Fruit fly (Drosophila melanogaster) whole organism, embryonic: Measurements from ENCODE around the gene M6.
A peak's percentile ranks its signal among the peaks of the same experiment; 100 is the strongest.

ENCODE experiments used
- Abd-B ChIP-seq: fragments of 200-800 bp; sonication (Bioruptor generic); optimal IDR thresholded peaks from 2 replicates; lab custom pipeline; 2018; ENCODE audit warnings: missing biosample characterization, mild to moderate bottlenecking, missing genetic modification characterization, moderate library complexity
- Adf1 ChIP-seq: fragments of 200-800 bp; sonication (Bioruptor generic); IDR thresholded peaks from 2 replicates; pipeline ENCODE4 v1.3.6; 2022; ENCODE audit warnings: missing biosample characterization, missing genetic modification characterization
- Bgb ChIP-seq: fragments of 200-800 bp; sonication (Bioruptor generic); IDR thresholded peaks from 2 replicates; pipeline ENCODE4 v1.3.6; 2022; ENCODE audit warnings: missing biosample characterization, missing genetic modification characterization; ENCODE audit not compliant: partially characterized antibody
- CG1024 ChIP-seq: fragments of 200-800 bp; sonication (Bioruptor generic); IDR thresholded peaks from 2 replicates; pipeline ENCODE4 v1.3.6; 2022; ENCODE audit warnings: missing biosample characterization, missing genetic modification characterization
- CG10321 ChIP-seq: fragments of 200-800 bp; sonication (Bioruptor generic); IDR thresholded peaks from 2 replicates; pipeline ENCODE4 v1.3.6; 2022; ENCODE audit warnings: missing biosample characterization, missing genetic modification characterization
- CG10462 ChIP-seq: fragments of 200-800 bp; sonication (Bioruptor generic); optimal IDR thresholded peaks from 2 replicates; lab custom pipeline; 2016; ENCODE audit warnings: missing biosample characterization, missing genetic modification characterization
- CG10543 ChIP-seq: fragments of 200-800 bp; sonication (Bioruptor generic); optimal IDR thresholded peaks from 3 replicates; lab custom pipeline; 2017; ENCODE audit warnings: missing biosample characterization, mild to moderate bottlenecking, missing genetic modification characterization, moderate library complexity
- CG11560 ChIP-seq: fragments of 200-800 bp; sonication (Bioruptor generic); IDR thresholded peaks from 3 replicates; pipeline ENCODE4 v1.3.6; 2022; ENCODE audit warnings: missing biosample characterization, missing genetic modification characterization
- CG11695 ChIP-seq: fragments of 200-800 bp; sonication (Bioruptor generic); IDR thresholded peaks from 3 replicates; pipeline ENCODE4 v1.3.6; 2022; ENCODE audit warnings: missing biosample characterization, missing genetic modification characterization
- CG12071 ChIP-seq: fragments of 200-800 bp; sonication (Bioruptor generic); optimal IDR thresholded peaks from 3 replicates; lab custom pipeline; 2018; ENCODE audit warnings: missing biosample characterization, mild to moderate bottlenecking, missing genetic modification characterization
- CG12769 ChIP-seq: fragments of 200-800 bp; sonication (Bioruptor generic); optimal IDR thresholded peaks from 2 replicates; lab custom pipeline; 2019; ENCODE audit warnings: missing biosample characterization, mild to moderate bottlenecking, missing genetic modification characterization, moderate library complexity
- CG15514 ChIP-seq: fragments of 200-800 bp; sonication (Bioruptor generic); optimal IDR thresholded peaks from 3 replicates; lab custom pipeline; 2017; ENCODE audit warnings: missing biosample characterization, missing genetic modification characterization, mild to moderate bottlenecking, moderate library complexity, missing genetic modification reagents
- CG17328 ChIP-seq: fragments of 200-800 bp; sonication (Bioruptor generic); IDR thresholded peaks from 2 replicates; pipeline ENCODE4 v1.3.6; 2022; ENCODE audit warnings: missing biosample characterization, missing genetic modification characterization
- CG17385 ChIP-seq: fragments of 200-800 bp; sonication (Bioruptor generic); optimal IDR thresholded peaks from 3 replicates; lab custom pipeline; 2018; ENCODE audit warnings: missing biosample characterization, mild to moderate bottlenecking, missing genetic modification characterization
- CG17612 ChIP-seq: fragments of 200-800 bp; sonication (Bioruptor generic); IDR thresholded peaks from 2 replicates; pipeline ENCODE4 v1.3.6; 2022; ENCODE audit warnings: missing biosample characterization, missing genetic modification characterization
- CG4360 ChIP-seq: fragments of 200-800 bp; sonication (Bioruptor generic); IDR thresholded peaks from 2 replicates; pipeline ENCODE4 v1.3.6; 2022; ENCODE audit warnings: missing biosample characterization, missing genetic modification characterization
- CG4730 ChIP-seq: fragments of 200-800 bp; sonication (Bioruptor generic); IDR thresholded peaks from 2 replicates; pipeline ENCODE4 v1.3.6; 2022; ENCODE audit warnings: missing biosample characterization, missing genetic modification characterization
- CG6791 ChIP-seq: fragments of 200-800 bp; sonication (Bioruptor generic); IDR thresholded peaks from 3 replicates; pipeline ENCODE4 v1.3.6; 2022; ENCODE audit warnings: missing biosample characterization, missing genetic modification characterization; ENCODE audit not compliant: partially characterized antibody
- CG8765 ChIP-seq: fragments of 200-800 bp; sonication (Bioruptor generic); IDR thresholded peaks from 2 replicates; pipeline ENCODE4 v1.3.6; 2022; ENCODE audit warnings: missing biosample characterization, missing genetic modification characterization
- CG9609 ChIP-seq: fragments of 200-800 bp; sonication (Bioruptor generic); optimal IDR thresholded peaks from 3 replicates; lab custom pipeline; 2016; ENCODE audit warnings: missing biosample characterization, missing genetic modification characterization
- Deaf1 ChIP-seq: fragments of 200-800 bp; optimal IDR thresholded peaks from 3 replicates; lab custom pipeline; 2019; ENCODE audit warnings: missing biosample characterization, mild to moderate bottlenecking, missing genetic modification characterization, moderate library complexity
- HLH54F ChIP-seq: fragments of 200-800 bp; sonication (Bioruptor generic); optimal IDR thresholded peaks from 3 replicates; lab custom pipeline; 2016; ENCODE audit warnings: missing biosample characterization, missing genetic modification characterization
- Hr39 ChIP-seq: fragments of >200 bp; optimal IDR thresholded peaks from 2 replicates; lab custom pipeline; 2017
- Jarid2 ChIP-seq: fragments of 200-800 bp; sonication (Bioruptor generic); optimal IDR thresholded peaks from 3 replicates; lab custom pipeline; 2017; ENCODE audit warnings: mild to moderate bottlenecking, missing biosample characterization, missing genetic modification reagents, missing genetic modification characterization
- MTF-1 ChIP-seq: fragments of 200-800 bp; sonication (Bioruptor generic); optimal IDR thresholded peaks from 2 replicates; lab custom pipeline; 2018; ENCODE audit warnings: missing biosample characterization, mild to moderate bottlenecking, missing genetic modification characterization, borderline replicate concordance
- Med ChIP-seq: fragments of 200-800 bp; sonication (Bioruptor generic); peaks from one replicate; lab custom pipeline; 2016; ENCODE audit warnings: missing biosample characterization, missing genetic modification characterization, mild to moderate bottlenecking, inconsistent platforms, moderate library complexity
- NFAT ChIP-seq: fragments of 200-800 bp; sonication (Bioruptor generic); IDR thresholded peaks from 2 replicates; pipeline ENCODE4 v1.3.6; 2022; ENCODE audit warnings: missing biosample characterization, missing genetic modification characterization
- Nf-YB ChIP-seq: fragments of 200-800 bp; sonication (Bioruptor generic); optimal IDR thresholded peaks from 3 replicates; lab custom pipeline; 2019; ENCODE audit warnings: missing biosample characterization, mild to moderate bottlenecking, missing genetic modification characterization, moderate library complexity
- Nf-YC ChIP-seq: fragments of 200-800 bp; optimal IDR thresholded peaks from 3 replicates; lab custom pipeline; 2019; ENCODE audit warnings: missing biosample characterization, mild to moderate bottlenecking, missing genetic modification characterization, moderate library complexity
- Opbp ChIP-seq: fragments of 200-800 bp; sonication (Bioruptor generic); IDR thresholded peaks from 3 replicates; pipeline ENCODE4 v1.3.6; 2022; ENCODE audit warnings: missing biosample characterization, missing genetic modification characterization; ENCODE audit not compliant: partially characterized antibody
- YL-1 ChIP-seq: fragments of 200-800 bp; sonication (Bioruptor generic); optimal IDR thresholded peaks from 3 replicates; lab custom pipeline; 2017; ENCODE audit warnings: missing biosample characterization, mild to moderate bottlenecking, missing genetic modification characterization
- amos ChIP-seq: fragments of 200-800 bp; sonication (Bioruptor generic); IDR thresholded peaks from 2 replicates; pipeline ENCODE4 v1.3.6; 2022; ENCODE audit warnings: missing biosample characterization, missing genetic modification characterization; ENCODE audit not compliant: partially characterized antibody
- ara ChIP-seq: fragments of 200-800 bp; sonication (Bioruptor generic); IDR thresholded peaks from 2 replicates; pipeline ENCODE4 v1.3.6; 2022; ENCODE audit warnings: missing biosample characterization, missing genetic modification characterization
- br ChIP-seq: fragments of >200 bp; optimal IDR thresholded peaks from 2 replicates; lab custom pipeline; 2017
- cad ChIP-seq: fragments of >200 bp; optimal IDR thresholded peaks from 2 replicates; lab custom pipeline; 2017; ENCODE audit warnings: missing biosample characterization, missing genetic modification characterization
- cg ChIP-seq: fragments of 200-800 bp; sonication (Bioruptor generic); optimal IDR thresholded peaks from 3 replicates; lab custom pipeline; 2019; ENCODE audit warnings: missing biosample characterization, mild to moderate bottlenecking, missing genetic modification characterization, moderate library complexity
- crol ChIP-seq: fragments of 200-800 bp; sonication (Bioruptor generic); IDR thresholded peaks from 2 replicates; pipeline ENCODE4 v1.3.6; 2022; ENCODE audit warnings: missing biosample characterization, missing genetic modification characterization
- ewg ChIP-seq: fragments of 200-800 bp; sonication (Bioruptor generic); optimal IDR thresholded peaks from 3 replicates; lab custom pipeline; 2017; ENCODE audit warnings: mild to moderate bottlenecking, missing biosample characterization, missing genetic modification reagents, missing genetic modification characterization
- grn ChIP-seq: fragments of 200-800 bp; sonication (Bioruptor generic); optimal IDR thresholded peaks from 3 replicates; lab custom pipeline; 2017; ENCODE audit warnings: missing biosample characterization, missing genetic modification characterization
- hkb ChIP-seq, 2 experiments: fragments of 200-800 bp in 1 of 2; fragments of >200 bp in 1 of 2; sonication (Bioruptor generic) in 1 of 2; IDR thresholded peaks in 1 of 2; optimal IDR thresholded peaks in 1 of 2; 2 replicates each; pipeline versions ENCODE4 v1.3.6 to Lab custom; 2017 to 2022; ENCODE audit warnings: missing biosample characterization in 1 of 2, missing genetic modification characterization in 1 of 2
- otp ChIP-seq: fragments of 200-800 bp; sonication (Bioruptor generic); IDR thresholded peaks from 3 replicates; pipeline ENCODE4, ENCODE4 v1.3.6; 2022; ENCODE audit warnings: missing biosample characterization, missing genetic modification characterization
- phol ChIP-seq: fragments of 200-800 bp; sonication (Bioruptor generic); optimal IDR thresholded peaks from 3 replicates; lab custom pipeline; 2018; ENCODE audit warnings: missing biosample characterization, mild to moderate bottlenecking, missing genetic modification characterization, moderate library complexity
- sens ChIP-seq: fragments of 200-800 bp; sonication (Bioruptor generic); peaks from one replicate; lab custom pipeline; 2016; ENCODE audit warnings: missing biosample characterization, missing genetic modification characterization
- seq ChIP-seq: fragments of 200-800 bp; sonication (Bioruptor generic); IDR thresholded peaks from 2 replicates; pipeline ENCODE4 v1.3.6; 2022; ENCODE audit warnings: missing biosample characterization, missing genetic modification characterization
- shn ChIP-seq: fragments of 200-800 bp; sonication (Bioruptor generic); optimal IDR thresholded peaks from 3 replicates; lab custom pipeline; 2016; ENCODE audit warnings: missing biosample characterization, missing genetic modification characterization
- sisA ChIP-seq: fragments of 200-800 bp; sonication (Bioruptor generic); IDR thresholded peaks from 2 replicates; pipeline ENCODE4 v1.3.6; 2022; ENCODE audit warnings: missing biosample characterization, missing genetic modification characterization
- tll ChIP-seq, 2 experiments: fragments of 200-800 bp in 1 of 2; fragments of >200 bp in 1 of 2; sonication (Bioruptor generic) in 1 of 2; optimal IDR thresholded peaks; 2 replicates each; lab custom pipeline; 2017 to 2019; ENCODE audit warnings: missing biosample characterization in 2 of 2, missing genetic modification characterization in 2 of 2, mild to moderate bottlenecking in 1 of 2, moderate library complexity in 1 of 2
- trem ChIP-seq: fragments of 200-800 bp; optimal IDR thresholded peaks from 3 replicates; lab custom pipeline; 2019; ENCODE audit warnings: missing biosample characterization, mild to moderate bottlenecking, missing genetic modification characterization, moderate library complexity
- tx ChIP-seq: fragments of 200-800 bp; sonication (Bioruptor generic); optimal IDR thresholded peaks from 2 replicates; lab custom pipeline; 2016; ENCODE audit warnings: missing biosample characterization, missing genetic modification characterization
- vvl ChIP-seq: fragments of 200-800 bp; sonication (Bioruptor generic); IDR thresholded peaks from 2 replicates; pipeline ENCODE4 v1.3.6; 2022; ENCODE audit warnings: missing biosample characterization, missing genetic modification characterization
- z ChIP-seq: fragments of 200-800 bp; sonication (Bioruptor generic); IDR thresholded peaks from 3 replicates; pipeline ENCODE4 v1.3.6; 2022; ENCODE audit warnings: missing biosample characterization, missing genetic modification characterization

The M6 gene

DNA sequence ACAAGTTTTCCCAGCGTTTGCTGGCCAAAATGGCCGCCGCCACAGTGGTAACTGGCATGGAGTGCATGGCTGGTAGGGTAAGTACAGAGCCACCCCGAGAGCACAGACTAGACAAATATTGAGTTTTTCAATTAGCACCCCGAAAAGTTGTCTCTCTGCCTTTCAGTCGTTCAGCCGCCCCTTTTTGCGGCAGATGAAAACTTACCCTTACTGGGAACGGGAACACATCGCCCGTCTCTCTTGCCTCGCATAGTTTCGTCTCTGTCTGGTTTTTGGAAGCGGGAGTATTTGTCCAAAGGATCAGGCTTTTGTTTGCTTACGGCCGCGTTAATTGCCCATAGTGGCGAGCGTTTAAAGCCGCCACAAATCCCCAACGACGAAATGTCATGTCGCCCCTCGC, 48.9 kb upstream of the M6 start (continued):
- TF ChIP-seq grn (GFP tag; lab: Kevin White, UChicago), result no peak
- TF ChIP-seq otp (GFP tag; lab: Robert Waterston, UW), result 0 out of 3 replicates have a peak, but pooled peaks have one; percentile 24
- TF ChIP-seq phol (tag; lab: Kevin White, UChicago), result peak; percentile 18
- TF ChIP-seq Nf-YB (GFP tag; lab: Kevin White, UChicago), result peak; percentile 78
- TF ChIP-seq br (lab: Kevin White, UChicago), result no peak
- no peak for TF ChIP-seq CG17385 (GFP tag; lab: Kevin White, UChicago)
- TF ChIP-seq seq (GFP tag; lab: Robert Waterston, UW), result peak; percentile 93
- TF ChIP-seq CG4360 (GFP tag; lab: Robert Waterston, UW), result 0 out of 2 replicates have a peak, but pooled peaks have one; percentile 17
- TF ChIP-seq Opbp, result no peak
- no peak for TF ChIP-seq CG8765
- TF ChIP-seq sisA, result no peak
- peak; percentile 17 for TF ChIP-seq cg
- TF ChIP-seq hkb (optimal IDR thresholded peaks at IDR 0.05; lab: Kevin White, UChicago), result no peak
- TF ChIP-seq hkb (GFP tag; IDR thresholded peaks at IDR 0.05; lab: Robert Waterston, UW), result no peak
- no peak for TF ChIP-seq CG10462
- no peak for TF ChIP-seq CG15514
- no peak for TF ChIP-seq shn (GFP tag; lab: Kevin White, UChicago)
- TF ChIP-seq CG1024, result no peak
- TF ChIP-seq CG11695 (GFP tag; lab: Robert Waterston, UW), result no peak
- no peak for TF ChIP-seq NFAT
- no peak for TF ChIP-seq CG12071
- no peak for TF ChIP-seq Abd-B
- TF ChIP-seq z (GFP tag; lab: Robert Waterston, UW), result 0 out of 3 replicates have a peak, but pooled peaks have one; percentile 15
- TF ChIP-seq tx, result no peak
- TF ChIP-seq CG10321 (GFP tag; lab: Robert Waterston, UW), result peak; percentile 76
- TF ChIP-seq YL-1 (GFP tag; lab: Kevin White, UChicago), result no peak
- no peak for TF ChIP-seq CG9609 (GFP tag; lab: Kevin White, UChicago)
- TF ChIP-seq CG17612, result no peak
- no peak for TF ChIP-seq CG10543 (GFP tag; lab: Kevin White, UChicago)
- TF ChIP-seq CG4730 (GFP tag; lab: Robert Waterston, UW), result no peak
- peak; percentile 41; the same call in 1 of the 2 replicates for TF ChIP-seq ara
- TF ChIP-seq tll (GFP tag; optimal IDR thresholded peaks at IDR 0.05; lab: Kevin White, UChicago), result peak in 1 of 2 experiments; percentile 19

DNA sequence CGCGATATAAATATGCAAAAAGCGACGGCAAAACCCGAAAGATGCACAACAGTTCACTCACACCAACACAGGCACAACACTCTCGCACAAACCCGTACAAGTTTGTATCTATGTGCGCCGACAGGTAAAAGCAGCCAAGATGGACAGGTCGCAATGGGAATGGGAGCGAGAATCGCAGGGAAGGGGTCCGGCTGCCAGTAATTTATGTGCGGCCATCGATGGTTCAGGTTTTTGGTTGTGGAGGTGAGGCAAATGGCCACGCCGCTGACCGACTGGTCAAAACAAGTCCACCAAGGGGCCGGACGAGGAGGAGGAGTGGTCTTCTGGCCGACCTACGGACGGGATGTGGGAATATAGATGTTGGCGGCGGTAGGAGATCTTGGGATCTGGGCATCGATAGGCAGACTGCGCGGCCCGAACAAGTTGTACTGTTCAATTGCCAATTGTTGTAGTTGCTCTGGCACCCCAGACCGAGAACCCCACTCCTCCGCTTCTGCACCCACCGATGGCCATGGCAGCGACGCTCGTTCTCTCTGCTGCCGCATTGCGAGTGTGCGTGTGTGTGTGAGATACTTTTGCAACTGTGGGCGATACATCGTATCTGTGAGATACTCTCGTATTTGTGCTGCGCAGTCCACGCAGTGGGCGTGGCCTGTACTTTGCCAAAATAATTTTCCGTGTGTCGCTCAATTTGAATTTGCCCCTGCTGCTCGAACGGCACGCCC, 47.3 kb upstream of the M6 start:
- TF ChIP-seq ewg, result peak; percentile 48
- TF ChIP-seq CG12769 (tag; lab: Kevin White, UChicago), result peak; percentile 26
- 0 out of 3 replicates have a peak, but pooled peaks have one; percentile 12 for TF ChIP-seq CG11560 (tag; lab: Robert Waterston, UW)
- peak; percentile 77 for TF ChIP-seq vvl (GFP tag; lab: Robert Waterston, UW)
- peak; percentile 3 for TF ChIP-seq Deaf1 (tag; lab: Kevin White, UChicago)
- peak; percentile 65 for TF ChIP-seq crol (GFP tag; lab: Robert Waterston, UW)
- TF ChIP-seq Nf-YC (tag; lab: Kevin White, UChicago), result peak; percentile 93
- TF ChIP-seq Hr39, result no peak
- peak; percentile 39 for TF ChIP-seq Jarid2 (GFP tag; lab: Kevin White, UChicago)
- TF ChIP-seq Med (GFP tag; lab: Kevin White, UChicago), result peak; percentile 70
- 0 out of 2 replicates have a peak, but pooled peaks have one; percentile 13 for TF ChIP-seq amos (GFP tag; lab: Robert Waterston, UW)
- no peak for TF ChIP-seq cad
- TF ChIP-seq CG17328 (GFP tag; lab: Robert Waterston, UW), result peak; percentile 8; the same call in 1 of the 2 replicates
- TF ChIP-seq Adf1, result peak; percentile 89
- no peak for TF ChIP-seq trem
- 0 out of 3 replicates have a peak, but pooled peaks have one; percentile 5 for TF ChIP-seq CG6791 (GFP tag; lab: Robert Waterston, UW)
- no peak for TF ChIP-seq HLH54F
- TF ChIP-seq sens (GFP tag; lab: Kevin White, UChicago), result peak; percentile 50
- no peak for TF ChIP-seq MTF-1 (GFP tag; lab: Kevin White, UChicago)
- TF ChIP-seq Bgb (GFP tag; lab: Robert Waterston, UW), result 0 out of 2 replicates have a peak, but pooled peaks have one; percentile 18
